Worm (Caenorhabditis elegans) whole organism, L3 larva: ENCODE data around the gene R13H4.7.

ENCODE experiments used
- ama-1 ChIP-seq: fragments of 150-350 bp; optimal IDR thresholded peaks from 2 replicates; lab custom pipeline; 2018
- nhr-23 ChIP-seq: fragments of 150-350 bp; optimal IDR thresholded peaks from 2 replicates; lab custom pipeline; 2014; ENCODE audit warnings: missing biosample characterization, missing genetic modification reagents, missing genetic modification characterization
- pha-4 ChIP-seq: fragments of 150-350 bp; optimal IDR thresholded peaks from 2 replicates; lab custom pipeline; 2014; ENCODE audit warnings: missing biosample characterization, missing genetic modification reagents, missing genetic modification characterization
- snpc-4 ChIP-seq: fragments of 150-350 bp; optimal IDR thresholded peaks from 2 replicates; lab custom pipeline; 2014; ENCODE audit warnings: missing biosample characterization, missing genetic modification characterization
- unc-39 ChIP-seq: sonication (generic microtip); optimal IDR thresholded peaks from 4 replicates; lab custom pipeline; 2017; ENCODE audit warnings: missing biosample characterization, missing genetic modification characterization
- unc-62 ChIP-seq: fragments of 150-350 bp; sonication (generic microtip); optimal IDR thresholded peaks from 4 replicates; lab custom pipeline; 2014; ENCODE audit warnings: missing biosample characterization, missing genetic modification reagents, missing genetic modification characterization

DNA sequence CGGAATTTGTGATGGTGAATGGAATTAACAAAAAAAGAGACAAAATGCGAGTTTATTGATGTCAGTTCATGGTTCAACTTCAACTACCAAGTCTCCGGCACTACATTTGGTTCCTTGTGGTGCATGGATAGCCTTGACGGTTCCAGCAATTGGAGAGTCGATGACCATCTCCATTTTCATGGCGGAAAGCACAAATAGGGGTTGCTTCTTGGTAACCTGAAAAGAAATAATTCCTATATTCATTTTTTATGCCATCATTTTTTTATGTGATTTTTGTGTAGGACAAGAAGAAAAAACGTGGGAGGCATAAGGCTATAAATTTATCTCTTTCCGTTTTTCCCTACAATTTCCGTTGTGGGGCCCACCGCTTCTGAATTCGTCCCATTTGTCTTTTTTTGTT is 50.0 kb downstream of the R13H4.7 start:
- TF ChIP-seq ama-1: no peak
- no peak for TF ChIP-seq pha-4
- no peak for TF ChIP-seq unc-62 (GFP tag; lab: Kevin White, UChicago)
- no peak for TF ChIP-seq snpc-4 (tag; lab: Kevin White, UChicago)
- TF ChIP-seq nhr-23 (tag; lab: Kevin White, UChicago): no peak
- no peak for TF ChIP-seq unc-39 (tag; lab: Kevin White, UChicago)
